Worm (Caenorhabditis elegans) whole organism, L1 larva: Measurements from ENCODE around the gene C17F4.12.

Experiments
- C16A3.4 ChIP-seq: fragments of 150-350 bp; optimal IDR thresholded peaks from 2 replicates; lab custom pipeline; 2014; ENCODE audit warnings: missing biosample characterization, missing genetic modification characterization
- C34B4.2 ChIP-seq: sonication (generic microtip); optimal IDR thresholded peaks from 2 replicates; lab custom pipeline; 2017; ENCODE audit warnings: mild to moderate bottlenecking, missing genetic modification characterization, missing compliant biosample characterization
- F16B12.6 ChIP-seq: fragments of 150-350 bp; optimal IDR thresholded peaks from 2 replicates; lab custom pipeline; 2014; ENCODE audit warnings: missing biosample characterization, missing genetic modification characterization
- aha-1 ChIP-seq: fragments of 150-350 bp; optimal IDR thresholded peaks from 2 replicates; lab custom pipeline; 2014; ENCODE audit warnings: missing biosample characterization, missing genetic modification characterization
- aly-2 ChIP-seq: fragments of 150-350 bp; optimal IDR thresholded peaks from 2 replicates; lab custom pipeline; 2014; ENCODE audit warnings: missing biosample characterization, missing genetic modification characterization
- blmp-1 ChIP-seq: fragments of 150-350 bp; optimal IDR thresholded peaks from 2 replicates; lab custom pipeline; 2014; ENCODE audit warnings: missing biosample characterization, missing genetic modification characterization
- ceh-63 ChIP-seq: fragments of 200-800 bp; sonication (Bioruptor generic); optimal IDR thresholded peaks from 2 replicates; lab custom pipeline; 2018; ENCODE audit warnings: mild to moderate bottlenecking, missing genetic modification characterization, missing compliant biosample characterization
- ceh-82 ChIP-seq, 3 experiments: fragments of 150-350 bp in 1 of 3; sonication (generic microtip) in 2 of 3; optimal IDR thresholded peaks; 2 replicates each; lab custom pipeline; 2014 to 2017; ENCODE audit warnings: missing biosample characterization in 3 of 3, missing genetic modification characterization in 3 of 3
- ceh-88 ChIP-seq: fragments of 200-800 bp; sonication (Bioruptor generic); IDR thresholded peaks from 2 replicates; pipeline ENCODE4 v1.3.6; 2022; ENCODE audit warnings: missing genetic modification characterization, missing compliant biosample characterization
- ces-1 ChIP-seq: fragments of 150-350 bp; optimal IDR thresholded peaks from 2 replicates; lab custom pipeline; 2014; ENCODE audit warnings: missing biosample characterization, missing genetic modification reagents, missing genetic modification characterization
- dsc-1 ChIP-seq: sonication (generic microtip); optimal IDR thresholded peaks from 2 replicates; lab custom pipeline; 2016; ENCODE audit warnings: mild to moderate bottlenecking, missing genetic modification characterization, missing compliant biosample characterization
- efl-3 ChIP-seq: fragments of 200-800 bp; sonication (Bioruptor generic); optimal IDR thresholded peaks from 2 replicates; lab custom pipeline; 2018; ENCODE audit warnings: mild to moderate bottlenecking, missing genetic modification characterization, missing compliant biosample characterization
- egl-27 ChIP-seq, 2 experiments: fragments of 150-350 bp in 1 of 2; sonication (generic microtip); optimal IDR thresholded peaks; 3 replicates each; lab custom pipeline; 2017 to 2018; ENCODE audit warnings: missing biosample characterization in 2 of 2, missing genetic modification characterization in 2 of 2, missing genetic modification reagents in 2 of 2
- elt-3 ChIP-seq, 6 experiments: fragments of 150-350 bp in 1 of 6; sonication (generic microtip); optimal IDR thresholded peaks; 2 replicates each; lab custom pipeline; 2017 to 2018; ENCODE audit warnings: missing biosample characterization in 6 of 6, missing genetic modification characterization in 6 of 6, inconsistent platforms in 1 of 6
- fkh-10 ChIP-seq: sonication (generic microtip); optimal IDR thresholded peaks from 2 replicates; lab custom pipeline; 2017; ENCODE audit warnings: missing biosample characterization, missing genetic modification reagents, missing genetic modification characterization
- fkh-4 ChIP-seq: sonication (generic microtip); optimal IDR thresholded peaks from 2 replicates; lab custom pipeline; 2016; ENCODE audit warnings: missing compliant biosample characterization, missing genetic modification characterization, borderline replicate concordance
- fos-1 ChIP-seq: fragments of 150-350 bp; optimal IDR thresholded peaks from 2 replicates; lab custom pipeline; 2014; ENCODE audit warnings: missing biosample characterization, missing genetic modification characterization
- grh-1 ChIP-seq: fragments of 200-800 bp; sonication (Bioruptor generic); IDR thresholded peaks from 2 replicates; pipeline ENCODE4 v1.3.6; 2022; ENCODE audit warnings: missing genetic modification reagents, missing genetic modification characterization, missing compliant biosample characterization
- hlh-17 ChIP-seq: fragments of 200-800 bp; sonication (Bioruptor generic); optimal IDR thresholded peaks from 2 replicates; lab custom pipeline; 2018; ENCODE audit warnings: missing genetic modification characterization, mild to moderate bottlenecking, missing compliant biosample characterization, moderate library complexity, borderline replicate concordance
- hpl-2 ChIP-seq: fragments of 150-350 bp; optimal IDR thresholded peaks from 2 replicates; lab custom pipeline; 2014; ENCODE audit warnings: missing biosample characterization, missing genetic modification reagents, missing genetic modification characterization
- lin-13 ChIP-seq: fragments of 150-350 bp; optimal IDR thresholded peaks from 2 replicates; lab custom pipeline; 2014; ENCODE audit warnings: missing biosample characterization, missing genetic modification reagents, missing genetic modification characterization
- lin-39 ChIP-seq: fragments of 150-350 bp; optimal IDR thresholded peaks from 2 replicates; lab custom pipeline; 2014; ENCODE audit warnings: missing biosample characterization, missing genetic modification reagents, missing genetic modification characterization
- lir-3 ChIP-seq: sonication (generic microtip); optimal IDR thresholded peaks from 2 replicates; lab custom pipeline; 2016; ENCODE audit warnings: mild to moderate bottlenecking, missing genetic modification characterization, moderate library complexity, missing compliant biosample characterization; ENCODE audit not compliant: poor library complexity
- mep-1 ChIP-seq: fragments of 150-350 bp; optimal IDR thresholded peaks from 2 replicates; lab custom pipeline; 2014; ENCODE audit warnings: missing biosample characterization, missing genetic modification characterization
- nhr-11 ChIP-seq: fragments of 150-350 bp; optimal IDR thresholded peaks from 2 replicates; lab custom pipeline; 2014; ENCODE audit warnings: missing biosample characterization, missing genetic modification characterization
- nhr-12 ChIP-seq: sonication (generic microtip); optimal IDR thresholded peaks from 2 replicates; lab custom pipeline; 2017; ENCODE audit warnings: missing biosample characterization, missing genetic modification characterization
- nhr-19 ChIP-seq: fragments of 200-800 bp; sonication (Bioruptor generic); conservative IDR thresholded peaks from 2 replicates; pipeline ENCODE4 v1.3.6; 2022; ENCODE audit warnings: missing genetic modification characterization, missing compliant biosample characterization
- nhr-237 ChIP-seq: fragments of 150-350 bp; optimal IDR thresholded peaks from 2 replicates; lab custom pipeline; 2014; ENCODE audit warnings: missing biosample characterization, missing genetic modification characterization
- nhr-28 ChIP-seq: fragments of 150-350 bp; optimal IDR thresholded peaks from 2 replicates; lab custom pipeline; 2014; ENCODE audit warnings: missing biosample characterization, missing genetic modification characterization
- nhr-71 ChIP-seq: sonication (generic microtip); optimal IDR thresholded peaks from 2 replicates; lab custom pipeline; 2016; ENCODE audit warnings: mild to moderate bottlenecking, missing genetic modification characterization, moderate library complexity, missing compliant biosample characterization
- nhr-84 ChIP-seq: sonication (generic microtip); optimal IDR thresholded peaks from 2 replicates; lab custom pipeline; 2017; ENCODE audit warnings: missing biosample characterization, missing genetic modification characterization
- nhr-85 ChIP-seq: sonication (generic microtip); peaks from one replicate; lab custom pipeline; 2016; ENCODE audit warnings: missing genetic modification characterization, inconsistent platforms, missing compliant biosample characterization
- nhr-90 ChIP-seq: sonication (generic microtip); optimal IDR thresholded peaks from 2 replicates; lab custom pipeline; 2016; ENCODE audit warnings: mild to moderate bottlenecking, missing genetic modification characterization, missing compliant biosample characterization; ENCODE audit not compliant: poor library complexity
- pax-3 ChIP-seq: fragments of 200-800 bp; sonication (Bioruptor generic); optimal IDR thresholded peaks from 2 replicates; lab custom pipeline; 2018; ENCODE audit warnings: mild to moderate bottlenecking, missing genetic modification characterization, moderate library complexity, missing compliant biosample characterization
- pqm-1 ChIP-seq: sonication (generic microtip); optimal IDR thresholded peaks from 3 replicates; lab custom pipeline; 2017; ENCODE audit warnings: missing biosample characterization, missing genetic modification characterization
- rnt-1 ChIP-seq: sonication (generic microtip); optimal IDR thresholded peaks from 2 replicates; lab custom pipeline; 2016; ENCODE audit warnings: mild to moderate bottlenecking, missing genetic modification characterization, moderate library complexity, missing compliant biosample characterization
- sox-4 ChIP-seq: sonication (generic microtip); optimal IDR thresholded peaks from 2 replicates; lab custom pipeline; 2016; ENCODE audit warnings: missing genetic modification characterization, missing compliant biosample characterization
- sptf-1 ChIP-seq: fragments of 150-350 bp; optimal IDR thresholded peaks from 2 replicates; lab custom pipeline; 2014; ENCODE audit warnings: missing biosample characterization, missing genetic modification characterization
- sup-37 ChIP-seq: fragments of 200-800 bp; sonication (Bioruptor generic); optimal IDR thresholded peaks from 2 replicates; lab custom pipeline; 2018; ENCODE audit warnings: mild to moderate bottlenecking, missing genetic modification characterization, missing compliant biosample characterization
- tbx-2 ChIP-seq: sonication (generic microtip); optimal IDR thresholded peaks from 2 replicates; lab custom pipeline; 2016; ENCODE audit warnings: missing genetic modification characterization, missing compliant biosample characterization
- unc-130 ChIP-seq: fragments of 150-350 bp; optimal IDR thresholded peaks from 2 replicates; lab custom pipeline; 2017; ENCODE audit warnings: missing biosample characterization, missing genetic modification characterization, inconsistent platforms
- unc-86 ChIP-seq: sonication (generic microtip); optimal IDR thresholded peaks from 2 replicates; lab custom pipeline; 2016; ENCODE audit warnings: missing genetic modification characterization, missing compliant biosample characterization
- xbp-1 ChIP-seq: sonication (generic microtip); optimal IDR thresholded peaks from 2 replicates; lab custom pipeline; 2016; ENCODE audit warnings: missing genetic modification characterization, missing compliant biosample characterization
- zag-1 ChIP-seq: fragments of 150-350 bp; optimal IDR thresholded peaks from 2 replicates; lab custom pipeline; 2014; ENCODE audit warnings: missing biosample characterization, missing genetic modification characterization
- ztf-11 ChIP-seq, 2 experiments: sonication (generic microtip); optimal IDR thresholded peaks; 2 replicates each; lab custom pipeline; 2016 to 2017; ENCODE audit warnings: missing genetic modification characterization in 2 of 2, missing biosample characterization in 1 of 2, missing compliant biosample characterization in 1 of 2

C17F4.12 gene

ce11 chrII:3220723-3221122 is 23.2 kb downstream of the C17F4.12 start, which contains the start of gene ZC239.22:
Gene ZC239.22, minus strand, starts transcription at chrII:3220823.
- TF ChIP-seq fos-1 (no peak), nhr-85 (tag; lab: Kevin White, UChicago) (no peak), aly-2 (tag; lab: Kevin White, UChicago) (no peak), egl-27 (tag; optimal IDR thresholded peaks at IDR 0.05; lab: Kevin White, UChicago) (no peak), nhr-28 (tag; lab: Kevin White, UChicago) (no peak), blmp-1 (no peak), sptf-1 (tag; lab: Kevin White, UChicago) (no peak), nhr-84 (tag; lab: Kevin White, UChicago) (no peak), zag-1 (tag; lab: Kevin White, UChicago) (no peak), hlh-17 (GFP tag; lab: Kevin White, UChicago) (no peak), xbp-1 (no peak), ceh-63 (GFP tag; lab: Kevin White, UChicago) (no peak)

ce11 chrII:3215762-3216161 is 28.2 kb downstream of the C17F4.12 start, which contains the start of gene ZC239.3:
Gene ZC239.3, plus strand, starts transcription at chrII:3216062.
- peak; percentile 23 for TF ChIP-seq xbp-1

- TF ChIP-seq nhr-90 (tag; lab: Kevin White, UChicago) (no peak), fkh-10 (GFP tag; lab: Kevin White, UChicago) (no peak), aha-1 (tag; lab: Kevin White, UChicago) (no peak), hpl-2 (no peak), nhr-11 (tag; lab: Kevin White, UChicago) (no peak), C16A3.4 (tag; lab: Kevin White, UChicago) (no peak), unc-130 (no peak), nhr-237 (tag; lab: Kevin White, UChicago) (no peak)
These were observed 30.1 kb downstream of the C17F4.12 start, which contains the start of gene ZC239.4 for ce11 chrII:3213898-3214297. Gene ZC239.4, plus strand, starts transcription at chrII:3214198.

- TF ChIP-seq sox-4 (tag; lab: Kevin White, UChicago) = no peak
- no peak for TF ChIP-seq ztf-11 (tag; optimal IDR thresholded peaks at IDR 0.05; lab: Kevin White, UChicago)
- no peak for TF ChIP-seq fkh-4 (tag; lab: Kevin White, UChicago)
- no peak for TF ChIP-seq nhr-19 (GFP tag; lab: Robert Waterston, UW)
- no peak for TF ChIP-seq fos-1
- no peak for TF ChIP-seq blmp-1
- no peak for TF ChIP-seq ceh-63 (GFP tag; lab: Kevin White, UChicago)
- TF ChIP-seq nhr-84 (tag; lab: Kevin White, UChicago) = no peak
- TF ChIP-seq C34B4.2 = no peak
- TF ChIP-seq ceh-82 (tag; optimal IDR thresholded peaks at IDR 0.05; lab: Kevin White, UChicago) = no peak
- TF ChIP-seq lin-39 (tag; lab: Kevin White, UChicago) = no peak
- TF ChIP-seq sup-37 (GFP tag; lab: Kevin White, UChicago) = no peak
- no peak for TF ChIP-seq hlh-17 (GFP tag; lab: Kevin White, UChicago)
- no peak for TF ChIP-seq hpl-2
- no peak for TF ChIP-seq elt-3 (tag; optimal IDR thresholded peaks at IDR 0.05; lab: Kevin White, UChicago)
- TF ChIP-seq ces-1 (GFP tag; lab: Kevin White, UChicago) = no peak
- no peak for TF ChIP-seq unc-86
- no peak for TF ChIP-seq ceh-88 (GFP tag; lab: Robert Waterston, UW)
- TF ChIP-seq dsc-1 (tag; lab: Kevin White, UChicago) = no peak
- TF ChIP-seq pax-3 (tag; lab: Kevin White, UChicago) = no peak
These were observed 33.6 kb downstream of the C17F4.12 start, which contains the start of gene ZC239.5 for ce11 chrII:3210365-3210764. Gene ZC239.5, plus strand, starts transcription at chrII:3210665.

- TF ChIP-seq lir-3 (tag; lab: Kevin White, UChicago) (no peak), F16B12.6 (tag; lab: Kevin White, UChicago) (no peak), sptf-1 (tag; lab: Kevin White, UChicago) (no peak), lin-39 (tag; lab: Kevin White, UChicago) (no peak), rnt-1 (tag; lab: Kevin White, UChicago) (peak; percentile 53), aha-1 (tag; lab: Kevin White, UChicago) (no peak), tbx-2 (no peak), pqm-1 (tag; lab: Kevin White, UChicago) (no peak), grh-1 (GFP tag; lab: Robert Waterston, UW) (no peak), efl-3 (no peak), ceh-63 (GFP tag; lab: Kevin White, UChicago) (no peak), nhr-12 (tag; lab: Kevin White, UChicago) (no peak), dsc-1 (tag; lab: Kevin White, UChicago) (no peak), zag-1 (tag; lab: Kevin White, UChicago) (no peak), nhr-71 (tag; lab: Kevin White, UChicago) (no peak), lin-13 (GFP tag; lab: Kevin White, UChicago) (no peak), nhr-90 (tag; lab: Kevin White, UChicago) (no peak), mep-1 (tag; lab: Kevin White, UChicago) (peak; percentile 27)
These were observed 34.7 kb downstream of the C17F4.12 start, which contains the start of gene ZC239.6 for ce11 chrII:3209251-3209650. Gene ZC239.6, plus strand, starts transcription at chrII:3209631.
